Worm (Caenorhabditis elegans) whole organism, early embryonic: ENCODE results near the gene clec-55.

ENCODE experiments used
- aly-1 ChIP-seq: sonication (generic microtip); optimal IDR thresholded peaks from 2 replicates; lab custom pipeline; 2016; ENCODE audit warnings: missing genetic modification characterization, missing compliant biosample characterization
- flt-1 ChIP-seq: fragments of 200-800 bp; sonication (Bioruptor generic); IDR thresholded peaks from 2 replicates; pipeline ENCODE4 v1.3.6; 2022; ENCODE audit warnings: missing genetic modification characterization, missing compliant biosample characterization
- pes-1 ChIP-seq: fragments of 200-800 bp; sonication (Bioruptor generic); IDR thresholded peaks from 2 replicates; pipeline ENCODE4 v1.3.6; 2022; ENCODE audit warnings: missing genetic modification reagents, missing genetic modification characterization, missing compliant biosample characterization
- tbx-37 ChIP-seq: fragments of 200-800 bp; sonication (Bioruptor generic); conservative IDR thresholded peaks from 2 replicates; pipeline ENCODE4 v1.3.6; 2022; ENCODE audit warnings: missing genetic modification reagents, missing genetic modification characterization, missing compliant biosample characterization

ce11 chrV:14468196-14468874 lies 10.7 kb upstream of the clec-55 start, which contains the start of gene srz-97:
- TF ChIP-seq flt-1 (GFP tag; lab: Robert Waterston, UW) (no peak), aly-1 (tag; lab: Kevin White, UChicago) (no peak), tbx-37 (no peak), pes-1 (no peak)
